Worm (Caenorhabditis elegans): ENCODE data around the gene xbx-4.

Gene xbx-4

ce11 chrIV:2127375-2127774 is 12.9 kb downstream of the xbx-4 start:
- TF ChIP-seq egrh-3 (GFP tag; IDR thresholded peaks at IDR 0.05) (peak; percentile 88), zfh-2 (GFP tag; conservative IDR thresholded peaks at IDR 0.05) (peak; percentile 87), xnd-1 (tag; optimal IDR thresholded peaks at IDR 0.05) (no peak)

- no peak for TF ChIP-seq unc-62 (GFP tag; optimal IDR thresholded peaks at IDR 0.05)
- no peak for TF ChIP-seq F39B2.1 (GFP tag; IDR thresholded peaks at IDR 0.05)
- no peak for TF ChIP-seq nhr-179 (tag; optimal IDR thresholded peaks at IDR 0.05)
Observed at ce11 chrIV:2128761-2129160, 14.3 kb downstream of the xbx-4 start, which contains the start of gene grl-20. grl-20 (minus strand) TSS chrIV:2128861.

ce11 chrIV:2130714-2131113 is 16.3 kb downstream of the xbx-4 start, which contains the start of gene prmt-6:
prmt-6 (plus strand) TSS chrIV:2130965.
- TF ChIP-seq lin-40 (tag; optimal IDR thresholded peaks at IDR 0.05) (peak; percentile 23), ekl-4 (GFP tag; IDR thresholded peaks at IDR 0.05) (no peak), hrde-1 (tag; optimal IDR thresholded peaks at IDR 0.05; ENCODE audit: borderline replicate concordance) (no peak), nhr-80 (tag; optimal IDR thresholded peaks at IDR 0.05) (peak; percentile 60), ztf-26 (tag; optimal IDR thresholded peaks at IDR 0.05) (no peak), aptf-2 (GFP tag; conservative IDR thresholded peaks at IDR 0.05) (no peak), F52B5.7 (tag; optimal IDR thresholded peaks at IDR 0.05) (no peak), hlh-26 (GFP tag; conservative IDR thresholded peaks at IDR 0.05) (no peak), attf-6 (GFP tag; IDR thresholded peaks at IDR 0.05) (no peak), F39B2.1 (GFP tag; IDR thresholded peaks at IDR 0.05) (no peak)

ce11 chrIV:2133431-2133940 is 19.0 kb downstream of the xbx-4 start, which contains the start of gene C23H5.12:
C23H5.12 (plus strand) TSS chrIV:2133481.
- no peak for TF ChIP-seq madf-6 (GFP tag; IDR thresholded peaks at IDR 0.05)
- no peak for TF ChIP-seq F22D6.2 (tag; optimal IDR thresholded peaks at IDR 0.05)
- no peak for TF ChIP-seq attf-5 (GFP tag; optimal IDR thresholded peaks at IDR 0.05)
- no peak for TF ChIP-seq F37B4.10 (GFP tag; IDR thresholded peaks at IDR 0.05)

ce11 chrIV:2135880-2136279 is 21.4 kb downstream of the xbx-4 start:
- TF ChIP-seq dox-1 (GFP tag; IDR thresholded peaks at IDR 0.05) (peak; percentile 91), ceh-40 (GFP tag; IDR thresholded peaks at IDR 0.05) (0 out of 2 replicates have a peak, but pooled peaks have one; percentile 60), nfyb-1 (GFP tag; IDR thresholded peaks at IDR 0.05) (0 out of 2 replicates have a peak, but pooled peaks have one; percentile 26), rcor-1 (GFP tag; IDR thresholded peaks at IDR 0.05) (peak; percentile 9; the same call in 1 of the 2 replicates), ceh-100 (GFP tag; IDR thresholded peaks at IDR 0.05) (peak; percentile 68), ekl-4 (GFP tag; IDR thresholded peaks at IDR 0.05) (peak; percentile 79), egrh-3 (GFP tag; IDR thresholded peaks at IDR 0.05) (peak; percentile 17; the same call in 1 of the 2 replicates), hsf-1 (GFP tag; IDR thresholded peaks at IDR 0.05) (peak; percentile 98), madf-6 (GFP tag; IDR thresholded peaks at IDR 0.05) (peak; percentile 60), Y56A3A.18 (GFP tag; IDR thresholded peaks at IDR 0.05) (0 out of 2 replicates have a peak, but pooled peaks have one; percentile 74), Y53F4B.3 (GFP tag; IDR thresholded peaks at IDR 0.05) (0 out of 2 replicates have a peak, but pooled peaks have one; percentile 13)

ce11 chrIV:2136607-2137006 is 22.2 kb downstream of the xbx-4 start, which contains the start of gene test-1:
test-1 (plus strand) TSS chrIV:2136951.
- no peak for TF ChIP-seq dpff-1 (tag; optimal IDR thresholded peaks at IDR 0.05)
- no peak for TF ChIP-seq rcor-1 (GFP tag; IDR thresholded peaks at IDR 0.05)
- no peak for TF ChIP-seq B0019.2 (GFP tag; conservative IDR thresholded peaks at IDR 0.05)
- no peak for TF ChIP-seq F57A8.1 (GFP tag; optimal IDR thresholded peaks at IDR 0.05)
- TF ChIP-seq ets-4 (GFP tag; optimal IDR thresholded peaks at IDR 0.05): no peak
- TF ChIP-seq Y56A3A.18 (GFP tag; IDR thresholded peaks at IDR 0.05): no peak
- TF ChIP-seq T26A5.8 (tag; optimal IDR thresholded peaks at IDR 0.05): no peak
- no peak for TF ChIP-seq nhr-120 (GFP tag; IDR thresholded peaks at IDR 0.05)
- no peak for TF ChIP-seq nfya-1 (tag; optimal IDR thresholded peaks at IDR 0.05; ENCODE audit: borderline replicate concordance, insufficient read depth)
- no peak for TF ChIP-seq Y95B8A.8 (GFP tag; IDR thresholded peaks at IDR 0.05)

Data from whole organism, young adult.